Fruit fly (Drosophila melanogaster): Measurements from ENCODE around the gene CG13627.

- TF ChIP-seq Smox (GFP tag; optimal IDR thresholded peaks at IDR 0.05), result no peak
- TF ChIP-seq CG7368 (GFP tag; optimal IDR thresholded peaks at IDR 0.05), result no peak
These were observed at the start of gene CG13627, which contains the start of gene CG46316 for dm6 chr3R:24712375-24712830.

All from whole organism, prepupa.